Worm (Caenorhabditis elegans) whole organism, L1 larva: ENCODE measurements around the gene T05C12.1.

Experiments
- F16B12.6 ChIP-seq: fragments of 150-350 bp; optimal IDR thresholded peaks from 2 replicates; lab custom pipeline; 2014; ENCODE audit warnings: missing biosample characterization, missing genetic modification characterization
- aly-2 ChIP-seq: fragments of 150-350 bp; optimal IDR thresholded peaks from 2 replicates; lab custom pipeline; 2014; ENCODE audit warnings: missing biosample characterization, missing genetic modification characterization
- blmp-1 ChIP-seq: fragments of 150-350 bp; optimal IDR thresholded peaks from 2 replicates; lab custom pipeline; 2014; ENCODE audit warnings: missing biosample characterization, missing genetic modification characterization
- dsc-1 ChIP-seq: sonication (generic microtip); optimal IDR thresholded peaks from 2 replicates; lab custom pipeline; 2016; ENCODE audit warnings: mild to moderate bottlenecking, missing genetic modification characterization, missing compliant biosample characterization
- efl-3 ChIP-seq: fragments of 200-800 bp; sonication (Bioruptor generic); optimal IDR thresholded peaks from 2 replicates; lab custom pipeline; 2018; ENCODE audit warnings: mild to moderate bottlenecking, missing genetic modification characterization, missing compliant biosample characterization
- egl-13 ChIP-seq: sonication (generic microtip); optimal IDR thresholded peaks from 2 replicates; lab custom pipeline; 2016; ENCODE audit warnings: missing genotype, missing genetic modification reagents, missing genetic modification characterization, missing compliant biosample characterization
- nhr-11 ChIP-seq: fragments of 150-350 bp; optimal IDR thresholded peaks from 2 replicates; lab custom pipeline; 2014; ENCODE audit warnings: missing biosample characterization, missing genetic modification characterization
- nhr-237 ChIP-seq: fragments of 150-350 bp; optimal IDR thresholded peaks from 2 replicates; lab custom pipeline; 2014; ENCODE audit warnings: missing biosample characterization, missing genetic modification characterization
- skn-1 ChIP-seq: fragments of 150-350 bp; optimal IDR thresholded peaks from 2 replicates; lab custom pipeline; 2014; ENCODE audit warnings: missing biosample characterization, missing genetic modification characterization
- tbx-2 ChIP-seq: sonication (generic microtip); optimal IDR thresholded peaks from 2 replicates; lab custom pipeline; 2016; ENCODE audit warnings: missing genetic modification characterization, missing compliant biosample characterization
- unc-30 ChIP-seq: sonication (generic microtip); optimal IDR thresholded peaks from 2 replicates; lab custom pipeline; 2017; ENCODE audit warnings: missing biosample characterization, missing genetic modification characterization

- no peak for TF ChIP-seq tbx-2
- TF ChIP-seq aly-2 (tag; lab: Kevin White, UChicago) = no peak
- TF ChIP-seq efl-3 (GFP tag; lab: Kevin White, UChicago) = no peak
- no peak for TF ChIP-seq F16B12.6 (tag; lab: Kevin White, UChicago)
- no peak for TF ChIP-seq egl-13 (tag; lab: Kevin White, UChicago)
- no peak for TF ChIP-seq blmp-1 (tag; lab: Kevin White, UChicago)
- no peak for TF ChIP-seq skn-1 (tag; lab: Kevin White, UChicago)
- TF ChIP-seq nhr-237 (tag; lab: Kevin White, UChicago) = no peak
- TF ChIP-seq unc-30 (tag; lab: Kevin White, UChicago) = no peak
- no peak for TF ChIP-seq nhr-11 (tag; lab: Kevin White, UChicago)
- TF ChIP-seq dsc-1 (tag; lab: Kevin White, UChicago) = no peak
Measured at ce11 chrII:8223422-8223821, 49.9 kb downstream of the T05C12.1 start.
